Worm (Caenorhabditis elegans) whole organism, young adult: ENCODE measurements around the gene F54H12.5.
A peak's percentile ranks its signal among the peaks of the same experiment; 100 is the strongest.

Experiments
- B0035.1 ChIP-seq: sonication (generic microtip); optimal IDR thresholded peaks from 2 replicates; lab custom pipeline; 2016; ENCODE audit warnings: missing genetic modification characterization, mild to moderate bottlenecking, missing compliant biosample characterization, missing genotype, missing genetic modification reagents
- C17E4.6 ChIP-seq: fragments of 200-800 bp; sonication (Bioruptor generic); IDR thresholded peaks from 2 replicates; pipeline ENCODE4 v1.3.6; 2022; ENCODE audit warnings: missing genetic modification reagents, missing genetic modification characterization, missing compliant biosample characterization
- F37B4.10 ChIP-seq: fragments of 200-800 bp; sonication (Bioruptor generic); IDR thresholded peaks from 2 replicates; pipeline ENCODE4 v1.3.6; 2022; ENCODE audit warnings: missing genetic modification characterization, missing compliant biosample characterization
- F49E8.2 ChIP-seq: sonication (generic microtip); optimal IDR thresholded peaks from 3 replicates; lab custom pipeline; 2017; ENCODE audit warnings: missing genetic modification characterization, mild to moderate bottlenecking, missing compliant biosample characterization, antibody characterized with exemption, moderate library complexity; ENCODE audit not compliant: insufficient read depth
- F55B11.4 ChIP-seq: sonication (generic microtip); optimal IDR thresholded peaks from 2 replicates; lab custom pipeline; 2016; ENCODE audit warnings: missing compliant biosample characterization, missing genetic modification characterization, borderline replicate concordance; ENCODE audit not compliant: insufficient read depth
- K11D2.4 ChIP-seq: fragments of 200-800 bp; sonication (Bioruptor generic); IDR thresholded peaks from 2 replicates; pipeline ENCODE4 v1.3.6; 2022; ENCODE audit warnings: missing genetic modification reagents, missing genetic modification characterization, missing compliant biosample characterization
- K12H6.12 ChIP-seq: fragments of 200-800 bp; sonication (Bioruptor generic); optimal IDR thresholded peaks from 2 replicates; lab custom pipeline; 2018; ENCODE audit warnings: mild to moderate bottlenecking, missing genetic modification characterization, missing compliant biosample characterization
- T07F8.4 ChIP-seq: sonication (generic microtip); optimal IDR thresholded peaks from 2 replicates; lab custom pipeline; 2016; ENCODE audit warnings: mild to moderate bottlenecking, missing genetic modification characterization, moderate library complexity, missing compliant biosample characterization
- Y53G8AR.9 ChIP-seq: fragments of 200-800 bp; sonication (Bioruptor generic); conservative IDR thresholded peaks from 2 replicates; pipeline ENCODE4 v1.3.6; 2022; ENCODE audit warnings: missing genetic modification reagents, missing genetic modification characterization, missing compliant biosample characterization
- Y67H2A.10 ChIP-seq: fragments of 200-800 bp; sonication (Bioruptor generic); conservative IDR thresholded peaks from 2 replicates; pipeline ENCODE4 v1.3.6; 2022; ENCODE audit warnings: missing genetic modification reagents, missing genetic modification characterization, missing compliant biosample characterization
- Y79H2A.3 ChIP-seq: fragments of 200-800 bp; sonication (Bioruptor generic); conservative IDR thresholded peaks from 2 replicates; pipeline ENCODE4 v1.3.6; 2022; ENCODE audit warnings: missing genetic modification reagents, missing genetic modification characterization, missing compliant biosample characterization
- ZK185.1 ChIP-seq: sonication (generic microtip); optimal IDR thresholded peaks from 2 replicates; lab custom pipeline; 2016; ENCODE audit warnings: mild to moderate bottlenecking, missing genetic modification characterization, missing compliant biosample characterization; ENCODE audit not compliant: poor library complexity, severe bottlenecking
- ama-1 ChIP-seq, 3 experiments: fragments of 150-350 bp in 1 of 3; sonication (generic microtip) in 2 of 3; optimal IDR thresholded peaks; 2 replicates each; lab custom pipeline; 2014 to 2018; ENCODE audit warnings: missing biosample characterization in 2 of 3, missing genetic modification characterization in 2 of 3, missing genetic modification reagents in 2 of 3
- athp-1 ChIP-seq: sonication (generic microtip); optimal IDR thresholded peaks from 2 replicates; lab custom pipeline; 2017; ENCODE audit warnings: mild to moderate bottlenecking, missing genetic modification characterization, missing compliant biosample characterization
- attf-6 ChIP-seq: fragments of 200-800 bp; sonication (Bioruptor generic); IDR thresholded peaks from 2 replicates; pipeline ENCODE4 v1.3.6; 2022; ENCODE audit warnings: missing genetic modification reagents, missing genetic modification characterization, missing compliant biosample characterization
- ceh-27 ChIP-seq: fragments of 200-800 bp; sonication (Bioruptor generic); optimal IDR thresholded peaks from 2 replicates; lab custom pipeline; 2018; ENCODE audit warnings: mild to moderate bottlenecking, missing genetic modification characterization, moderate library complexity, missing compliant biosample characterization
- ceh-79 ChIP-seq: sonication (generic microtip); optimal IDR thresholded peaks from 2 replicates; lab custom pipeline; 2017; ENCODE audit warnings: mild to moderate bottlenecking, missing genetic modification characterization, missing compliant biosample characterization
- chd-7 ChIP-seq: sonication (generic microtip); optimal IDR thresholded peaks from 2 replicates; lab custom pipeline; 2016; ENCODE audit warnings: mild to moderate bottlenecking, missing genetic modification characterization, moderate library complexity, missing compliant biosample characterization
- dpl-1 ChIP-seq: fragments of 150-350 bp; optimal IDR thresholded peaks from 2 replicates; lab custom pipeline; 2014; ENCODE audit warnings: missing biosample characterization, missing genetic modification reagents, missing genetic modification characterization
- efl-1 ChIP-seq: fragments of 150-350 bp; optimal IDR thresholded peaks from 2 replicates; lab custom pipeline; 2014; ENCODE audit warnings: missing biosample characterization, missing genetic modification reagents, missing genetic modification characterization
- egl-44 ChIP-seq: fragments of 200-800 bp; sonication (Bioruptor generic); IDR thresholded peaks from 2 replicates; pipeline ENCODE4 v1.3.6; 2022; ENCODE audit warnings: missing genetic modification reagents, missing genetic modification characterization, missing compliant biosample characterization
- ekl-4 ChIP-seq: fragments of 200-800 bp; sonication (Bioruptor generic); IDR thresholded peaks from 2 replicates; pipeline ENCODE4 v1.3.6; 2022; ENCODE audit warnings: missing genetic modification reagents, missing genetic modification characterization, missing compliant biosample characterization
- fkh-3 ChIP-seq: sonication (generic microtip); optimal IDR thresholded peaks from 2 replicates; lab custom pipeline; 2016; ENCODE audit warnings: mild to moderate bottlenecking, missing genetic modification characterization, missing compliant biosample characterization
- hlh-12 ChIP-seq: sonication (generic microtip); optimal IDR thresholded peaks from 2 replicates; lab custom pipeline; 2016; ENCODE audit warnings: missing genetic modification characterization, missing compliant biosample characterization
- hlh-26 ChIP-seq: fragments of 200-800 bp; sonication (Bioruptor generic); conservative IDR thresholded peaks from 2 replicates; pipeline ENCODE4 v1.3.6; 2022; ENCODE audit warnings: missing genetic modification reagents, missing genetic modification characterization, missing compliant biosample characterization
- hmg-1.2 ChIP-seq: fragments of 200-800 bp; sonication (Bioruptor generic); IDR thresholded peaks from 2 replicates; pipeline ENCODE4 v1.3.6; 2022; ENCODE audit warnings: missing genetic modification reagents, missing genetic modification characterization, missing compliant biosample characterization
- hrde-1 ChIP-seq: sonication (generic microtip); optimal IDR thresholded peaks from 2 replicates; lab custom pipeline; 2016; ENCODE audit warnings: missing genetic modification characterization, mild to moderate bottlenecking, missing compliant biosample characterization, moderate library complexity, missing genotype, missing genetic modification reagents, borderline replicate concordance
- lin-26 ChIP-seq: fragments of 200-800 bp; sonication (Bioruptor generic); IDR thresholded peaks from 2 replicates; pipeline ENCODE4 v1.3.6; 2022; ENCODE audit warnings: missing genetic modification reagents, missing genetic modification characterization, missing compliant biosample characterization
- lin-40 ChIP-seq: sonication (generic microtip); optimal IDR thresholded peaks from 2 replicates; lab custom pipeline; 2016; ENCODE audit warnings: missing genetic modification characterization, mild to moderate bottlenecking, missing compliant biosample characterization, missing genotype, missing genetic modification reagents
- madf-10 ChIP-seq: sonication (generic microtip); optimal IDR thresholded peaks from 2 replicates; lab custom pipeline; 2016; ENCODE audit warnings: mild to moderate bottlenecking, missing genetic modification characterization, missing compliant biosample characterization
- madf-3 ChIP-seq: fragments of 200-800 bp; sonication (Bioruptor generic); IDR thresholded peaks from 2 replicates; pipeline ENCODE4 v1.3.6; 2022; ENCODE audit warnings: missing genetic modification reagents, missing genetic modification characterization, missing compliant biosample characterization
- madf-6 ChIP-seq: fragments of 200-800 bp; sonication (Bioruptor generic); IDR thresholded peaks from 2 replicates; pipeline ENCODE4 v1.3.6; 2022; ENCODE audit warnings: missing genetic modification reagents, missing genetic modification characterization, missing compliant biosample characterization
- nfya-2 ChIP-seq: fragments of 200-800 bp; sonication (Bioruptor generic); IDR thresholded peaks from 2 replicates; pipeline ENCODE4 v1.3.6; 2022; ENCODE audit warnings: missing genetic modification reagents, missing genetic modification characterization, missing compliant biosample characterization
- nhr-179 ChIP-seq: sonication (generic microtip); optimal IDR thresholded peaks from 2 replicates; lab custom pipeline; 2016; ENCODE audit warnings: mild to moderate bottlenecking, missing genetic modification characterization, missing compliant biosample characterization
- nhr-80 ChIP-seq: sonication (generic microtip); optimal IDR thresholded peaks from 2 replicates; lab custom pipeline; 2016; ENCODE audit warnings: missing genetic modification characterization, missing compliant biosample characterization
- nhr-90 ChIP-seq: sonication (generic microtip); optimal IDR thresholded peaks from 2 replicates; lab custom pipeline; 2016; ENCODE audit warnings: missing genotype, mild to moderate bottlenecking, missing genetic modification characterization, missing compliant biosample characterization
- repo-1 ChIP-seq: sonication (generic microtip); optimal IDR thresholded peaks from 2 replicates; lab custom pipeline; 2017; ENCODE audit warnings: mild to moderate bottlenecking, missing genetic modification characterization, missing compliant biosample characterization
- snpc-1.1 ChIP-seq: sonication (generic microtip); optimal IDR thresholded peaks from 2 replicates; lab custom pipeline; 2017; ENCODE audit warnings: missing genetic modification characterization, mild to moderate bottlenecking, missing compliant biosample characterization, antibody characterized with exemption, moderate library complexity, missing genotype, missing genetic modification reagents; ENCODE audit not compliant: insufficient read depth
- snpc-1.3 ChIP-seq: sonication (generic microtip); optimal IDR thresholded peaks from 2 replicates; lab custom pipeline; 2017; ENCODE audit warnings: missing genetic modification characterization, mild to moderate bottlenecking, missing compliant biosample characterization, antibody characterized with exemption, moderate library complexity, missing genotype, missing genetic modification reagents; ENCODE audit not compliant: insufficient read depth
- snpc-4 ChIP-seq, 5 experiments: fragments of 150-350 bp in 1 of 5; sonication (generic microtip) in 4 of 5; optimal IDR thresholded peaks; 2 replicates each; lab custom pipeline; 2014 to 2018; ENCODE audit warnings: missing genetic modification characterization in 5 of 5, missing biosample characterization in 3 of 5, antibody characterized with exemption in 2 of 5, mild to moderate bottlenecking in 2 of 5, missing compliant biosample characterization in 2 of 5, missing genotype in 2 of 5, moderate library complexity in 2 of 5, missing genetic modification reagents in 1 of 5
- unc-130 ChIP-seq: sonication (generic microtip); optimal IDR thresholded peaks from 2 replicates; lab custom pipeline; 2016; ENCODE audit warnings: missing genetic modification reagents, missing genetic modification characterization, missing compliant biosample characterization
- unc-62 ChIP-seq: fragments of 150-350 bp; optimal IDR thresholded peaks from 2 replicates; lab custom pipeline; 2014; ENCODE audit warnings: missing biosample characterization, missing genetic modification reagents, missing genetic modification characterization
- zim-3 ChIP-seq: sonication (generic microtip); optimal IDR thresholded peaks from 2 replicates; lab custom pipeline; 2017; ENCODE audit warnings: mild to moderate bottlenecking, missing genetic modification characterization, moderate library complexity, missing compliant biosample characterization
- ztf-28 ChIP-seq: fragments of 200-800 bp; sonication (Bioruptor generic); IDR thresholded peaks from 2 replicates; pipeline ENCODE4 v1.3.6; 2022; ENCODE audit warnings: missing genetic modification reagents, missing genetic modification characterization, missing compliant biosample characterization
- ztf-3 ChIP-seq: fragments of 200-800 bp; sonication (Bioruptor generic); optimal IDR thresholded peaks from 2 replicates; lab custom pipeline; 2018; ENCODE audit warnings: mild to moderate bottlenecking, missing genetic modification characterization, missing compliant biosample characterization
- ztf-6 ChIP-seq: fragments of 200-800 bp; sonication (Bioruptor generic); IDR thresholded peaks from 2 replicates; pipeline ENCODE4 v1.3.6; 2022; ENCODE audit warnings: missing genetic modification reagents, missing genetic modification characterization, missing compliant biosample characterization

The F54H12.5 gene

ce11 chrIII:7977224-7977623 is 5.3 kb upstream of the F54H12.5 start (continued):
- TF ChIP-seq efl-1 (GFP tag; lab: Kevin White, UChicago) (no peak), unc-130 (GFP tag; lab: Kevin White, UChicago) (peak; percentile 6), fkh-3 (tag; lab: Kevin White, UChicago) (no peak), ama-1 (optimal IDR thresholded peaks at IDR 0.05; lab: Kevin White, UChicago) (peak; percentile 5), ama-1 (GFP tag; optimal IDR thresholded peaks at IDR 0.05; lab: Kevin White, UChicago) (no peak), nhr-80 (no peak), Y79H2A.3 (GFP tag; lab: Robert Waterston, UW) (0 out of 2 replicates have a peak, but pooled peaks have one; percentile 20), snpc-4 (GFP tag; optimal IDR thresholded peaks at IDR 0.05; lab: Kevin White, UChicago) (no peak), snpc-4 (tag; optimal IDR thresholded peaks at IDR 0.05; lab: Kevin White, UChicago) (peak in 1 of 4 experiments; percentile 22), Y53G8AR.9 (GFP tag; lab: Robert Waterston, UW) (no peak), madf-3 (0 out of 2 replicates have a peak, but pooled peaks have one; percentile 4), nhr-179 (tag; lab: Kevin White, UChicago) (no peak), egl-44 (GFP tag; lab: Robert Waterston, UW) (no peak), lin-26 (GFP tag; lab: Robert Waterston, UW) (0 out of 2 replicates have a peak, but pooled peaks have one; percentile 36), dpl-1 (GFP tag; lab: Kevin White, UChicago) (no peak), hlh-26 (GFP tag; lab: Robert Waterston, UW) (no peak), C17E4.6 (GFP tag; lab: Robert Waterston, UW) (0 out of 2 replicates have a peak, but pooled peaks have one; percentile 32), madf-6 (GFP tag; lab: Robert Waterston, UW) (peak; percentile 56; the same call in 1 of the 2 replicates), F49E8.2 (no peak), snpc-1.3 (tag; lab: Kevin White, UChicago) (no peak), attf-6 (GFP tag; lab: Robert Waterston, UW) (0 out of 2 replicates have a peak, but pooled peaks have one; percentile 9), B0035.1 (tag; lab: Kevin White, UChicago) (peak; percentile 27), F37B4.10 (no peak), lin-40 (tag; lab: Kevin White, UChicago) (no peak), ZK185.1 (tag; lab: Kevin White, UChicago) (peak; percentile 14), zim-3 (tag; lab: Kevin White, UChicago) (peak; percentile 20), Y67H2A.10 (GFP tag; lab: Robert Waterston, UW) (no peak), ceh-27 (GFP tag; lab: Kevin White, UChicago) (no peak), ztf-3 (GFP tag; lab: Kevin White, UChicago) (peak; percentile 2), hlh-12 (no peak), T07F8.4 (tag; lab: Kevin White, UChicago) (no peak), nhr-90 (tag; lab: Kevin White, UChicago) (no peak), ceh-79 (tag; lab: Kevin White, UChicago) (peak; percentile 18), ztf-6 (GFP tag; lab: Robert Waterston, UW) (no peak), hmg-1.2 (peak; percentile 12; the same call in 1 of the 2 replicates), repo-1 (tag; lab: Kevin White, UChicago) (peak; percentile 87), ztf-28 (GFP tag; lab: Robert Waterston, UW) (no peak), unc-62 (no peak), K12H6.12 (no peak), hrde-1 (peak; percentile 90), madf-10 (tag; lab: Kevin White, UChicago) (peak; percentile 7), ekl-4 (GFP tag; lab: Robert Waterston, UW) (peak; percentile 36; the same call in 1 of the 2 replicates), F55B11.4 (no peak), nfya-2 (GFP tag; lab: Robert Waterston, UW) (no peak), K11D2.4 (GFP tag; lab: Robert Waterston, UW) (0 out of 2 replicates have a peak, but pooled peaks have one; percentile 52), snpc-1.1 (no peak), athp-1 (tag; lab: Kevin White, UChicago) (no peak), chd-7 (tag; lab: Kevin White, UChicago) (peak; percentile 61)
